Fruit fly (Drosophila melanogaster) whole organism, wandering third instar larva: ENCODE results near the gene Acbp2.
A peak's percentile ranks its signal among the peaks of the same experiment; 100 is the strongest.

Source experiments
- Abd-B ChIP-seq: fragments of >200 bp; optimal IDR thresholded peaks from 2 replicates; lab custom pipeline; 2017; ENCODE audit warnings: missing biosample characterization, missing genetic modification characterization
- CG32264 ChIP-seq: fragments of 200-800 bp; sonication (Bioruptor generic); optimal IDR thresholded peaks from 2 replicates; lab custom pipeline; 2016; ENCODE audit warnings: missing biosample characterization, missing genetic modification characterization
- CG9705 ChIP-seq: fragments of 200-800 bp; sonication (Bioruptor generic); optimal IDR thresholded peaks from 2 replicates; lab custom pipeline; 2018; ENCODE audit warnings: missing biosample characterization, mild to moderate bottlenecking, missing genetic modification characterization
- CrebA ChIP-seq: fragments of 200-800 bp; sonication (Bioruptor generic); optimal IDR thresholded peaks from 2 replicates; lab custom pipeline; 2016; ENCODE audit warnings: missing biosample characterization, mild to moderate bottlenecking, missing genetic modification characterization, borderline replicate concordance
- Dfd ChIP-seq: fragments of >200 bp; optimal IDR thresholded peaks from 2 replicates; lab custom pipeline; 2017; ENCODE audit warnings: missing biosample characterization, missing genetic modification characterization
- Dif ChIP-seq: fragments of 200-275, 200-300 bp; sonication (Bioruptor generic); optimal IDR thresholded peaks from 2 replicates; lab custom pipeline; 2018; ENCODE audit warnings: missing biosample characterization, missing genetic modification characterization; ENCODE audit not compliant: partially characterized antibody
- GATAd ChIP-seq: sonication (Bioruptor generic); optimal IDR thresholded peaks from 2 replicates; lab custom pipeline; 2016; ENCODE audit warnings: missing biosample characterization, missing genetic modification characterization
- HLH106 ChIP-seq: fragments of 200-800 bp; optimal IDR thresholded peaks from 3 replicates; lab custom pipeline; 2019; ENCODE audit warnings: missing biosample characterization, mild to moderate bottlenecking, missing genetic modification characterization, moderate library complexity
- Hnf4 ChIP-seq: fragments of 200-800 bp; sonication (Bioruptor generic); optimal IDR thresholded peaks from 2 replicates; lab custom pipeline; 2016; ENCODE audit warnings: missing biosample characterization, mild to moderate bottlenecking, missing genetic modification characterization
- Hr78 ChIP-seq: fragments of >200 bp; optimal IDR thresholded peaks from 2 replicates; lab custom pipeline; 2017; ENCODE audit warnings: missing biosample characterization, missing genetic modification characterization
- Hr83 ChIP-seq: fragments of 200-300 bp; sonication (Bioruptor generic); optimal IDR thresholded peaks from 2 replicates; lab custom pipeline; 2016; ENCODE audit warnings: missing biosample characterization, mild to moderate bottlenecking, missing genetic modification characterization, moderate library complexity; ENCODE audit not compliant: poor library complexity, severe bottlenecking
- Mio ChIP-seq: sonication (Bioruptor generic); optimal IDR thresholded peaks from 2 replicates; lab custom pipeline; 2016; ENCODE audit warnings: missing biosample characterization, missing genetic modification characterization
- OdsH ChIP-seq: fragments of 200-800 bp; sonication (Bioruptor generic); optimal IDR thresholded peaks from 2 replicates; lab custom pipeline; 2016; ENCODE audit warnings: missing biosample characterization, mild to moderate bottlenecking, missing genetic modification characterization
- Rel ChIP-seq, 2 experiments: fragments of 200-800 bp; sonication (Bioruptor generic) in 1 of 2; optimal IDR thresholded peaks; 2 replicates in 1 of 2; 3 replicates in 1 of 2; lab custom pipeline; 2016 to 2019; ENCODE audit warnings: mild to moderate bottlenecking in 2 of 2, missing biosample characterization in 2 of 2, missing genetic modification characterization in 2 of 2, moderate library complexity in 1 of 2
- Sp1 ChIP-seq: fragments of 200-800 bp; sonication (Bioruptor generic); optimal IDR thresholded peaks from 3 replicates; lab custom pipeline; 2019; ENCODE audit warnings: missing biosample characterization, mild to moderate bottlenecking, missing genetic modification characterization, moderate library complexity
- Vsx2 ChIP-seq: fragments of 200-300, 225-300 bp; sonication (Bioruptor generic); optimal IDR thresholded peaks from 2 replicates; lab custom pipeline; 2018; ENCODE audit warnings: missing biosample characterization, missing genetic modification characterization; ENCODE audit not compliant: partially characterized antibody
- br ChIP-seq: fragments of 200-800 bp; sonication (Bioruptor generic); optimal IDR thresholded peaks from 2 replicates; lab custom pipeline; 2016; ENCODE audit warnings: missing biosample characterization, missing genetic modification characterization
- dl ChIP-seq, 2 experiments: fragments of 175-275, 200-275 bp in 1 of 2; fragments of 200-275 bp in 1 of 2; sonication (Bioruptor generic); optimal IDR thresholded peaks; lab custom pipeline; 2018; ENCODE audit warnings: mild to moderate bottlenecking in 2 of 2, missing biosample characterization in 2 of 2, missing genetic modification characterization in 2 of 2, moderate library complexity in 2 of 2; ENCODE audit not compliant: partially characterized antibody in 2 of 2, insufficient read depth in 1 of 2
- dsf ChIP-seq: sonication (Bioruptor generic); optimal IDR thresholded peaks from 2 replicates; lab custom pipeline; 2016; ENCODE audit warnings: missing biosample characterization, missing genetic modification characterization, borderline replicate concordance
- ey ChIP-seq: fragments of 200-800 bp; sonication (Bioruptor generic); optimal IDR thresholded peaks from 2 replicates; lab custom pipeline; 2016; ENCODE audit warnings: missing biosample characterization, missing genetic modification characterization
- foxo ChIP-seq, 2 experiments: fragments of 200-800 bp; sonication (Bioruptor generic); optimal IDR thresholded peaks; 2 replicates in 1 of 2; 3 replicates in 1 of 2; lab custom pipeline; 2016 to 2017; ENCODE audit warnings: missing biosample characterization in 2 of 2, missing genetic modification characterization in 2 of 2
- fru ChIP-seq: fragments of 200-800 bp; sonication (Bioruptor generic); optimal IDR thresholded peaks from 3 replicates; lab custom pipeline; 2016; ENCODE audit warnings: missing biosample characterization, mild to moderate bottlenecking, missing genetic modification characterization
- h ChIP-seq: fragments of 200-800 bp; sonication (Bioruptor generic); optimal IDR thresholded peaks from 3 replicates; lab custom pipeline; 2016; ENCODE audit warnings: missing biosample characterization, mild to moderate bottlenecking, missing genetic modification characterization
- jim ChIP-seq: fragments of 175-275, 200-325 bp; sonication (Bioruptor generic); optimal IDR thresholded peaks from 2 replicates; lab custom pipeline; 2016; ENCODE audit warnings: missing biosample characterization, mild to moderate bottlenecking, missing genetic modification characterization
- lola ChIP-seq: fragments of >200 bp; optimal IDR thresholded peaks from 2 replicates; lab custom pipeline; 2017; ENCODE audit warnings: missing biosample characterization, missing genetic modification characterization
- pan ChIP-seq: fragments of >200 bp; optimal IDR thresholded peaks from 2 replicates; lab custom pipeline; 2017
- psq ChIP-seq: fragments of 200-800 bp; sonication (Bioruptor generic); optimal IDR thresholded peaks from 3 replicates; lab custom pipeline; 2017; ENCODE audit warnings: missing biosample characterization, mild to moderate bottlenecking, missing genetic modification characterization, moderate library complexity
- rgr ChIP-seq: fragments of 200-800 bp; sonication (Bioruptor generic); optimal IDR thresholded peaks from 3 replicates; lab custom pipeline; 2016; ENCODE audit warnings: missing biosample characterization, mild to moderate bottlenecking, missing genetic modification characterization
- sage ChIP-seq: fragments of 200-800 bp; sonication (Bioruptor generic); optimal IDR thresholded peaks from 2 replicates; lab custom pipeline; 2016; ENCODE audit warnings: missing biosample characterization, mild to moderate bottlenecking, missing genetic modification characterization
- tai ChIP-seq: sonication (Bioruptor generic); optimal IDR thresholded peaks from 2 replicates; lab custom pipeline; 2016; ENCODE audit warnings: missing biosample characterization, missing genetic modification characterization
- usp ChIP-seq: fragments of >200 bp; optimal IDR thresholded peaks from 2 replicates; lab custom pipeline; 2017; ENCODE audit warnings: missing biosample characterization, missing genetic modification characterization
- woc ChIP-seq: sonication (Bioruptor generic); optimal IDR thresholded peaks from 2 replicates; lab custom pipeline; 2016; ENCODE audit warnings: missing biosample characterization, mild to moderate bottlenecking, missing genetic modification characterization

Acbp2 gene

dm6 chr3L:7113010-7113409 lies 18.7 kb upstream of the Acbp2 start:
- TF ChIP-seq br (GFP tag; lab: Kevin White, UChicago) (peak; percentile 35), OdsH (GFP tag; lab: Kevin White, UChicago) (peak; percentile 27), Rel (GFP tag; optimal IDR thresholded peaks at IDR 0.05; lab: Kevin White, UChicago) (no peak), Rel (tag; optimal IDR thresholded peaks at IDR 0.05; lab: Kevin White, UChicago) (no peak), dl (GFP tag; optimal IDR thresholded peaks at IDR 0.05; lab: Kevin White, UChicago; ENCODE audit: insufficient read depth in 1 of 2, partially characterized antibody in 2 of 2) (no peak), psq (no peak), Hr78 (no peak), jim (GFP tag; lab: Kevin White, UChicago) (no peak), CG32264 (no peak), Hr83 (no peak), HLH106 (tag; lab: Kevin White, UChicago) (peak; percentile 57), Sp1 (peak; percentile 37), CrebA (GFP tag; lab: Kevin White, UChicago) (no peak), h (GFP tag; lab: Kevin White, UChicago) (peak; percentile 47), pan (lab: Kevin White, UChicago) (no peak), sage (GFP tag; lab: Kevin White, UChicago) (no peak), usp (GFP tag; lab: Kevin White, UChicago) (no peak), tai (GFP tag; lab: Kevin White, UChicago) (no peak), ey (GFP tag; lab: Kevin White, UChicago) (peak; percentile 39), rgr (GFP tag; lab: Kevin White, UChicago) (peak; percentile 18), Hnf4 (GFP tag; lab: Kevin White, UChicago) (no peak), foxo (GFP tag; optimal IDR thresholded peaks at IDR 0.05; lab: Kevin White, UChicago) (peak in 1 of 2 experiments; percentile 47), GATAd (GFP tag; lab: Kevin White, UChicago) (no peak), woc (GFP tag; lab: Kevin White, UChicago) (peak; percentile 43), fru (GFP tag; lab: Kevin White, UChicago) (peak; percentile 70), Dif (no peak), dsf (GFP tag; lab: Kevin White, UChicago) (no peak)

dm6 chr3L:7115944-7116343 lies 15.7 kb upstream of the Acbp2 start:
- TF ChIP-seq ey (GFP tag; lab: Kevin White, UChicago), result no peak
- TF ChIP-seq Sp1, result no peak
- no peak for TF ChIP-seq br (GFP tag; lab: Kevin White, UChicago)
- no peak for TF ChIP-seq CG9705 (GFP tag; lab: Kevin White, UChicago)
- TF ChIP-seq HLH106 (tag; lab: Kevin White, UChicago), result no peak
- no peak for TF ChIP-seq sage (GFP tag; lab: Kevin White, UChicago)
- no peak for TF ChIP-seq CrebA (GFP tag; lab: Kevin White, UChicago)
- no peak for TF ChIP-seq rgr (GFP tag; lab: Kevin White, UChicago)
- no peak for TF ChIP-seq woc (GFP tag; lab: Kevin White, UChicago)
- TF ChIP-seq jim (GFP tag; lab: Kevin White, UChicago), result no peak
- no peak for TF ChIP-seq Abd-B (GFP tag; lab: Kevin White, UChicago)
- TF ChIP-seq Rel (GFP tag; optimal IDR thresholded peaks at IDR 0.05; lab: Kevin White, UChicago), result no peak
- no peak for TF ChIP-seq Rel (tag; optimal IDR thresholded peaks at IDR 0.05; lab: Kevin White, UChicago)
- TF ChIP-seq usp (GFP tag; lab: Kevin White, UChicago), result no peak
- no peak for TF ChIP-seq lola (GFP tag; lab: Kevin White, UChicago)
- TF ChIP-seq Mio (GFP tag; lab: Kevin White, UChicago), result no peak
- no peak for TF ChIP-seq h (GFP tag; lab: Kevin White, UChicago)
- no peak for TF ChIP-seq Dfd (GFP tag; lab: Kevin White, UChicago)
- TF ChIP-seq pan (lab: Kevin White, UChicago), result no peak
- TF ChIP-seq CG32264, result no peak

dm6 chr3L:7122136-7122535 lies 9.5 kb upstream of the Acbp2 start:
- TF ChIP-seq woc (GFP tag; lab: Kevin White, UChicago) (no peak), sage (GFP tag; lab: Kevin White, UChicago) (no peak), foxo (GFP tag; optimal IDR thresholded peaks at IDR 0.05; lab: Kevin White, UChicago) (no peak), CG32264 (no peak), Hnf4 (GFP tag; lab: Kevin White, UChicago) (no peak), Vsx2 (GFP tag; lab: Kevin White, UChicago) (no peak), CrebA (GFP tag; lab: Kevin White, UChicago) (no peak), Dfd (GFP tag; lab: Kevin White, UChicago) (no peak), br (GFP tag; lab: Kevin White, UChicago) (no peak), tai (GFP tag; lab: Kevin White, UChicago) (no peak)
